Worm (Caenorhabditis elegans): ENCODE measurements around the gene C18H9.1.

ce11 chrII:6712177-6712981 lies 13.5 kb downstream of the C18H9.1 start, which contains the start of the genes dpy-10 and T14B4.19:
- TF ChIP-seq skn-1 (tag; optimal IDR thresholded peaks at IDR 0.05) (no peak), pha-4 (GFP tag; IDR thresholded peaks at IDR 0.05) (no peak), pha-4 (tag; optimal IDR thresholded peaks at IDR 0.05) (no peak), unc-39 (tag; optimal IDR thresholded peaks at IDR 0.05) (no peak), lin-15B (tag; optimal IDR thresholded peaks at IDR 0.05) (no peak)

Data from whole organism, L4 larva.